Worm (Caenorhabditis elegans) whole organism, mixed stage, embryonic: ENCODE results near the gene txt-12.

ENCODE experiments used
- M03D4.4 ChIP-seq: sonication (generic microtip); optimal IDR thresholded peaks from 2 replicates; lab custom pipeline; 2017; ENCODE audit warnings: mild to moderate bottlenecking, missing genetic modification characterization, missing compliant biosample characterization
- bed-3 ChIP-seq: fragments of 200-800 bp; sonication (Bioruptor generic); optimal IDR thresholded peaks from 3 replicates; lab custom pipeline; 2018; ENCODE audit warnings: mild to moderate bottlenecking, missing genetic modification characterization, moderate library complexity, missing compliant biosample characterization
- blmp-1 ChIP-seq: fragments of 150-350 bp; optimal IDR thresholded peaks from 2 replicates; lab custom pipeline; 2014; ENCODE audit warnings: missing biosample characterization, missing genetic modification characterization
- ceh-39 ChIP-seq: fragments of 150-350 bp; optimal IDR thresholded peaks from 2 replicates; lab custom pipeline; 2014; ENCODE audit warnings: missing biosample characterization, missing genetic modification characterization
- ceh-43 ChIP-seq: fragments of 200-800 bp; sonication (Bioruptor generic); optimal IDR thresholded peaks from 2 replicates; lab custom pipeline; 2018; ENCODE audit warnings: mild to moderate bottlenecking, missing genetic modification characterization, moderate library complexity, missing compliant biosample characterization
- ceh-83 ChIP-seq: fragments of 200-800 bp; sonication (Bioruptor generic); optimal IDR thresholded peaks from 2 replicates; lab custom pipeline; 2018; ENCODE audit warnings: mild to moderate bottlenecking, missing genetic modification characterization, missing compliant biosample characterization
- ces-1 ChIP-seq: fragments of 150-350 bp; optimal IDR thresholded peaks from 2 replicates; lab custom pipeline; 2014; ENCODE audit warnings: missing biosample characterization, missing genetic modification reagents, missing genetic modification characterization
- cnd-1 ChIP-seq: fragments of 200-800 bp; sonication (Bioruptor generic); optimal IDR thresholded peaks from 2 replicates; lab custom pipeline; 2018; ENCODE audit warnings: mild to moderate bottlenecking, missing genetic modification characterization, missing compliant biosample characterization
- drap-1 ChIP-seq: fragments of 200-800 bp; sonication (Bioruptor generic); optimal IDR thresholded peaks from 3 replicates; lab custom pipeline; 2018; ENCODE audit warnings: mild to moderate bottlenecking, missing genetic modification characterization, missing compliant biosample characterization
- elt-1 ChIP-seq: sonication (generic microtip); optimal IDR thresholded peaks from 2 replicates; lab custom pipeline; 2017; ENCODE audit warnings: missing genetic modification characterization, mild to moderate bottlenecking, missing compliant biosample characterization, antibody characterized with exemption, moderate library complexity, borderline replicate concordance; ENCODE audit not compliant: insufficient read depth
- elt-3 ChIP-seq: fragments of 150-350 bp; optimal IDR thresholded peaks from 2 replicates; lab custom pipeline; 2014; ENCODE audit warnings: missing biosample characterization, missing genetic modification characterization
- flh-1 ChIP-seq: fragments of 200-800 bp; sonication (Bioruptor generic); optimal IDR thresholded peaks from 2 replicates; lab custom pipeline; 2018; ENCODE audit warnings: mild to moderate bottlenecking, missing genetic modification characterization, moderate library complexity, missing compliant biosample characterization
- ham-2 ChIP-seq: fragments of 200-800 bp; sonication (Bioruptor generic); optimal IDR thresholded peaks from 2 replicates; lab custom pipeline; 2018; ENCODE audit warnings: mild to moderate bottlenecking, missing genetic modification characterization, missing compliant biosample characterization
- hlh-1 ChIP-seq: fragments of 150-350 bp; optimal IDR thresholded peaks from 2 replicates; lab custom pipeline; 2014; ENCODE audit warnings: missing biosample characterization, missing genetic modification reagents, missing genetic modification characterization
- lin-13 ChIP-seq: fragments of 150-350 bp; optimal IDR thresholded peaks from 2 replicates; lab custom pipeline; 2014; ENCODE audit warnings: missing biosample characterization, missing genetic modification characterization
- lin-32 ChIP-seq: fragments of 200-800 bp; sonication (Bioruptor generic); optimal IDR thresholded peaks from 2 replicates; lab custom pipeline; 2018; ENCODE audit warnings: mild to moderate bottlenecking, missing genetic modification characterization, missing compliant biosample characterization
- lsy-2 ChIP-seq: fragments of 150-350 bp; optimal IDR thresholded peaks from 2 replicates; lab custom pipeline; 2014; ENCODE audit warnings: missing biosample characterization, missing genetic modification characterization
- mab-5 ChIP-seq: fragments of 150-350 bp; optimal IDR thresholded peaks from 2 replicates; lab custom pipeline; 2014; ENCODE audit warnings: missing biosample characterization, missing genetic modification characterization
- mep-1 ChIP-seq: fragments of 150-350 bp; optimal IDR thresholded peaks from 2 replicates; lab custom pipeline; 2017; ENCODE audit warnings: missing biosample characterization, missing genetic modification reagents, missing genetic modification characterization, inconsistent platforms
- mls-2 ChIP-seq: sonication (generic microtip); optimal IDR thresholded peaks from 2 replicates; lab custom pipeline; 2016; ENCODE audit warnings: mild to moderate bottlenecking, missing genetic modification characterization, moderate library complexity, missing compliant biosample characterization
- nhr-12 ChIP-seq: fragments of 150-350 bp; optimal IDR thresholded peaks from 2 replicates; lab custom pipeline; 2014; ENCODE audit warnings: missing biosample characterization, missing genetic modification characterization
- nhr-28 ChIP-seq: fragments of 150-350 bp; optimal IDR thresholded peaks from 2 replicates; lab custom pipeline; 2014; ENCODE audit warnings: missing biosample characterization, missing genetic modification characterization
- nhr-76 ChIP-seq: sonication (generic microtip); optimal IDR thresholded peaks from 2 replicates; lab custom pipeline; 2017; ENCODE audit warnings: missing biosample characterization, missing genetic modification characterization
- pha-4 ChIP-seq: fragments of 150-350 bp; optimal IDR thresholded peaks from 2 replicates; lab custom pipeline; 2018; ENCODE audit warnings: missing biosample characterization, missing genetic modification reagents, missing genetic modification characterization
- sem-2 ChIP-seq: fragments of 200-800 bp; sonication (Bioruptor generic); optimal IDR thresholded peaks from 2 replicates; lab custom pipeline; 2018; ENCODE audit warnings: mild to moderate bottlenecking, missing genetic modification characterization, missing compliant biosample characterization
- snpc-4 ChIP-seq: fragments of 150-350 bp; optimal IDR thresholded peaks from 2 replicates; lab custom pipeline; 2014; ENCODE audit warnings: missing biosample characterization, missing genetic modification characterization
- sptf-1 ChIP-seq: sonication (generic microtip); optimal IDR thresholded peaks from 2 replicates; lab custom pipeline; 2017; ENCODE audit warnings: mild to moderate bottlenecking, missing genetic modification characterization, moderate library complexity, missing compliant biosample characterization
- tbx-8 ChIP-seq: fragments of 200-800 bp; sonication (Bioruptor generic); optimal IDR thresholded peaks from 2 replicates; lab custom pipeline; 2018; ENCODE audit warnings: mild to moderate bottlenecking, missing genetic modification characterization, moderate library complexity, missing compliant biosample characterization
- unc-120 ChIP-seq: sonication (generic microtip); optimal IDR thresholded peaks from 2 replicates; lab custom pipeline; 2017; ENCODE audit warnings: missing genetic modification characterization, missing compliant biosample characterization; ENCODE audit not compliant: poor library complexity, severe bottlenecking
- unc-39 ChIP-seq: fragments of 150-350 bp; optimal IDR thresholded peaks from 2 replicates; lab custom pipeline; 2014; ENCODE audit warnings: missing biosample characterization, missing genetic modification characterization
- unc-62 ChIP-seq: fragments of 150-350 bp; optimal IDR thresholded peaks from 2 replicates; lab custom pipeline; 2014; ENCODE audit warnings: missing biosample characterization, missing genetic modification reagents, missing genetic modification characterization
- zip-8 ChIP-seq: fragments of 150-350 bp; optimal IDR thresholded peaks from 2 replicates; lab custom pipeline; 2014; ENCODE audit warnings: missing biosample characterization, missing genetic modification characterization
- ztf-11 ChIP-seq: fragments of 150-350 bp; optimal IDR thresholded peaks from 2 replicates; lab custom pipeline; 2014; ENCODE audit warnings: missing biosample characterization, missing genetic modification characterization

The txt-12 gene

ce11 chrV:15127413-15127812 lies 34.6 kb downstream of the txt-12 start, which contains the start of gene srj-27:
Gene srj-27 (minus strand): TSS chrV:15127513.
- TF ChIP-seq elt-1 = no peak
- no peak for TF ChIP-seq unc-120 (tag; lab: Kevin White, UChicago)
- no peak for TF ChIP-seq mls-2 (tag; lab: Kevin White, UChicago)
- no peak for TF ChIP-seq sem-2
- TF ChIP-seq mep-1 (tag; lab: Kevin White, UChicago) = no peak
- no peak for TF ChIP-seq unc-62
- no peak for TF ChIP-seq bed-3
- TF ChIP-seq blmp-1 = no peak
- TF ChIP-seq tbx-8 (GFP tag; lab: Kevin White, UChicago) = no peak
- no peak for TF ChIP-seq ceh-43 (GFP tag; lab: Kevin White, UChicago)
- TF ChIP-seq mab-5 (tag; lab: Kevin White, UChicago) = no peak
- no peak for TF ChIP-seq lin-13 (tag; lab: Kevin White, UChicago)

DNA sequence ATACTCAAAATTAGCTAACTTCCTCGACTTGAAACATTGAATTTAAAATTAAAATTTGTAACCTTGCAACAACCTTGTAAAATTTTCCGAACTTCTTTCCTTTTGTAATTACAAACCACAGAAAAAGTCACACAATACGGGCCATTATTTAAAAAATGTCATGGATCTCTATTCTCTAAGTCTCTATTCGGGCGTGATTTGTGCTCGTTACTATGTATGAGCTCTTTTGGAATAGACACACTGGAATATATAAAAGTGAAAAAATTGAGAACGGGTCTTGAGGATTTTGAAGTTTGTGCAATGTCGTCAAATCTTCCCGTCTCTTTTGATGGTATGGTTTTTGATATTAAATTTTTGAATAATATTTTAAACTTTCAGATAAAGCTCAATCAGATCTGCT lies 35.2 kb downstream of the txt-12 start, which contains the start of gene srr-7:
Gene srr-7 (plus strand): TSS at position 301 of the 400 bp plus-strand sequence.
- TF ChIP-seq unc-62 (no peak), elt-3 (no peak), ceh-83 (GFP tag; lab: Kevin White, UChicago) (no peak), mls-2 (tag; lab: Kevin White, UChicago) (no peak), drap-1 (no peak), ham-2 (GFP tag; lab: Kevin White, UChicago) (no peak), mep-1 (tag; lab: Kevin White, UChicago) (no peak), ceh-43 (GFP tag; lab: Kevin White, UChicago) (no peak), M03D4.4 (no peak), nhr-28 (tag; lab: Kevin White, UChicago) (no peak), cnd-1 (tag; lab: Kevin White, UChicago) (no peak), unc-39 (tag; lab: Kevin White, UChicago) (no peak), mab-5 (tag; lab: Kevin White, UChicago) (no peak), sptf-1 (tag; lab: Kevin White, UChicago) (no peak), nhr-12 (tag; lab: Kevin White, UChicago) (no peak), lsy-2 (no peak), nhr-76 (no peak), snpc-4 (tag; lab: Kevin White, UChicago) (no peak), bed-3 (no peak), lin-32 (GFP tag; lab: Kevin White, UChicago) (no peak)
- TF ChIP-seq, all 35 proteins: peak for 0

ce11 chrV:15132423-15132822 lies 39.7 kb downstream of the txt-12 start, which contains the start of gene str-171:
Gene str-171 (minus strand): TSS chrV:15132523.
- TF ChIP-seq nhr-76 (no peak), hlh-1 (no peak), lsy-2 (no peak), unc-39 (tag; lab: Kevin White, UChicago) (no peak), drap-1 (no peak), ces-1 (no peak), ztf-11 (tag; lab: Kevin White, UChicago) (no peak), nhr-12 (tag; lab: Kevin White, UChicago) (no peak), unc-62 (no peak), snpc-4 (tag; lab: Kevin White, UChicago) (no peak), flh-1 (GFP tag; lab: Kevin White, UChicago) (no peak)

DNA sequence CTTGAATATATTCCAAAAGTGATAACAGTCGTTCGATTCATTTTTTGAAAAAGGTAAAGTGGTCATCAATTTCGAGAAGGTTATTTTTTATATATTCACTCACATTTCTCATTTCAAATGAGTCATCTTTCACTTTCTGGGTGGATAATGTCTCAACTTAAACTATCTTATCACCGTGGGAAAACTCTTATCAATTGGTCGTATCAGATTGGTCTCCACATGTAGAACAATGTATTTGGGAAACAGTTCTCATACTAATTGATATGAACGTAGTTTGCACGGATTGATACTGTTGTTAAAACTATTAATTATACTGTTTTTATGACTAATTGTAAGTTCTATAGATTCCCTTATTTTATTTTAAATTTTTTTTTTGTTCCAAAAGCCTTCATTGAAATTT lies 41.0 kb downstream of the txt-12 start:
- TF ChIP-seq unc-39 (tag; lab: Kevin White, UChicago) (no peak), mls-2 (tag; lab: Kevin White, UChicago) (no peak), ceh-83 (GFP tag; lab: Kevin White, UChicago) (no peak), ztf-11 (tag; lab: Kevin White, UChicago) (no peak), nhr-28 (tag; lab: Kevin White, UChicago) (no peak), nhr-12 (tag; lab: Kevin White, UChicago) (no peak), lsy-2 (no peak), ceh-39 (tag; lab: Kevin White, UChicago) (no peak), snpc-4 (tag; lab: Kevin White, UChicago) (no peak), zip-8 (tag; lab: Kevin White, UChicago) (no peak), sptf-1 (tag; lab: Kevin White, UChicago) (no peak), pha-4 (tag; lab: Kevin White, UChicago) (no peak), mep-1 (tag; lab: Kevin White, UChicago) (no peak)
